Fruit fly (Drosophila melanogaster) whole organism, embryonic: Measurements from ENCODE around the gene Alh.

Source experiments
- Awh ChIP-seq: fragments of 200-800 bp; sonication (Bioruptor generic); IDR thresholded peaks from 2 replicates; pipeline ENCODE4, ENCODE4 v1.3.6; 2022; ENCODE audit warnings: missing biosample characterization, missing genetic modification characterization
- Blimp-1 ChIP-seq: fragments of 200-800 bp; sonication (Bioruptor generic); optimal IDR thresholded peaks from 3 replicates; lab custom pipeline; 2018; ENCODE audit warnings: missing biosample characterization, missing genetic modification characterization, mild to moderate bottlenecking, moderate library complexity, missing genetic modification reagents
- Bteb2 ChIP-seq: fragments of 200-800 bp; sonication (Bioruptor generic); optimal IDR thresholded peaks from 2 replicates; lab custom pipeline; 2016; ENCODE audit warnings: missing biosample characterization, missing genetic modification characterization
- CG10209 ChIP-seq: fragments of 200-800 bp; sonication (Bioruptor generic); optimal IDR thresholded peaks from 3 replicates; lab custom pipeline; 2017; ENCODE audit warnings: missing biosample characterization, mild to moderate bottlenecking, missing genetic modification characterization, missing genetic modification reagents
- CG10321 ChIP-seq: fragments of 200-800 bp; sonication (Bioruptor generic); IDR thresholded peaks from 2 replicates; pipeline ENCODE4 v1.3.6; 2022; ENCODE audit warnings: missing biosample characterization, missing genetic modification characterization
- CG10654 ChIP-seq: fragments of 200-800 bp; sonication (Bioruptor generic); optimal IDR thresholded peaks from 2 replicates; lab custom pipeline; 2016; ENCODE audit warnings: missing biosample characterization, missing genetic modification characterization
- CG15514 ChIP-seq: fragments of 200-800 bp; sonication (Bioruptor generic); optimal IDR thresholded peaks from 3 replicates; lab custom pipeline; 2017; ENCODE audit warnings: missing biosample characterization, missing genetic modification characterization, mild to moderate bottlenecking, moderate library complexity, missing genetic modification reagents
- CG18262 ChIP-seq: fragments of 200-800 bp; optimal IDR thresholded peaks from 3 replicates; lab custom pipeline; 2019; ENCODE audit warnings: missing biosample characterization, mild to moderate bottlenecking, missing genetic modification characterization, moderate library complexity
- CG18599 ChIP-seq: fragments of 200-800 bp; sonication (Bioruptor generic); optimal IDR thresholded peaks from 3 replicates; lab custom pipeline; 2017; ENCODE audit warnings: missing biosample characterization, missing genetic modification characterization, mild to moderate bottlenecking, moderate library complexity, missing genetic modification reagents
- CG18619 ChIP-seq: fragments of 200-800 bp; sonication (Bioruptor generic); optimal IDR thresholded peaks from 3 replicates; lab custom pipeline; 2017; ENCODE audit warnings: missing biosample characterization, mild to moderate bottlenecking, missing genetic modification characterization
- CG18764 ChIP-seq: fragments of 200-800 bp; sonication (Bioruptor generic); optimal IDR thresholded peaks from 3 replicates; lab custom pipeline; 2016; ENCODE audit warnings: missing biosample characterization, missing genetic modification characterization
- CG2116 ChIP-seq: fragments of 200-800 bp; sonication (Bioruptor generic); optimal IDR thresholded peaks from 3 replicates; lab custom pipeline; 2018; ENCODE audit warnings: missing biosample characterization, mild to moderate bottlenecking, missing genetic modification characterization
- CG32767 ChIP-seq: fragments of 200-800 bp; sonication (Bioruptor generic); IDR thresholded peaks from 2 replicates; pipeline ENCODE4 v1.3.6; 2022; ENCODE audit warnings: missing biosample characterization, missing genetic modification characterization
- CG5245 ChIP-seq: fragments of 200-800 bp; sonication (Bioruptor generic); optimal IDR thresholded peaks from 3 replicates; lab custom pipeline; 2016; ENCODE audit warnings: missing biosample characterization, missing genetic modification characterization
- CG7271 ChIP-seq: fragments of 200-800 bp; sonication (Bioruptor generic); optimal IDR thresholded peaks from 2 replicates; lab custom pipeline; 2018; ENCODE audit warnings: missing biosample characterization, mild to moderate bottlenecking, missing genetic modification characterization, moderate library complexity
- CG7357 ChIP-seq: fragments of 200-800 bp; sonication (Bioruptor generic); IDR thresholded peaks from 3 replicates; pipeline ENCODE4 v1.3.6; 2022; ENCODE audit warnings: missing biosample characterization, missing genetic modification characterization
- CG9876 ChIP-seq: fragments of 200-800 bp; sonication (Bioruptor generic); optimal IDR thresholded peaks from 2 replicates; lab custom pipeline; 2016; ENCODE audit warnings: missing biosample characterization, missing genetic modification characterization
- CG9932 ChIP-seq: fragments of 200-800 bp; sonication (Bioruptor generic); IDR thresholded peaks from 2 replicates; pipeline ENCODE4 v1.3.6; 2022; ENCODE audit warnings: missing biosample characterization, missing genetic modification characterization
- CTCF ChIP-seq: fragments of 200-800 bp; sonication (Bioruptor generic); optimal IDR thresholded peaks from 2 replicates; lab custom pipeline; 2017; ENCODE audit warnings: missing biosample characterization, mild to moderate bottlenecking, missing genetic modification characterization, moderate library complexity
- CoRest ChIP-seq: fragments of 200-800 bp; sonication (Bioruptor generic); optimal IDR thresholded peaks from 3 replicates; lab custom pipeline; 2018; ENCODE audit warnings: missing biosample characterization, mild to moderate bottlenecking, missing genetic modification characterization, moderate library complexity
- Dbx ChIP-seq: fragments of 200-800 bp; sonication (Bioruptor generic); IDR thresholded peaks from 3 replicates; pipeline ENCODE4 v1.3.6; 2022; ENCODE audit warnings: missing biosample characterization, missing genetic modification characterization
- Elba2 ChIP-seq: fragments of 200-800 bp; sonication (Bioruptor generic); optimal IDR thresholded peaks from 3 replicates; lab custom pipeline; 2016; ENCODE audit warnings: missing biosample characterization, missing genetic modification characterization
- HLH4C ChIP-seq: fragments of 200-800 bp; sonication (Bioruptor generic); IDR thresholded peaks from 3 replicates; pipeline ENCODE4 v1.3.6; 2022; ENCODE audit warnings: missing biosample characterization, missing genetic modification characterization; ENCODE audit not compliant: partially characterized antibody
- Hr3 ChIP-seq: fragments of 200-800 bp; sonication (Bioruptor generic); optimal IDR thresholded peaks from 3 replicates; lab custom pipeline; 2016; ENCODE audit warnings: missing biosample characterization, missing genetic modification characterization
- Hr78 ChIP-seq, 2 experiments: fragments of 200-800 bp in 1 of 2; fragments of >200 bp in 1 of 2; sonication (Bioruptor generic) in 1 of 2; optimal IDR thresholded peaks; 2 replicates each; lab custom pipeline; 2017 to 2019; ENCODE audit warnings: missing biosample characterization in 2 of 2, missing genetic modification characterization in 2 of 2, mild to moderate bottlenecking in 1 of 2, moderate library complexity in 1 of 2
- Med ChIP-seq: fragments of 200-800 bp; sonication (Bioruptor generic); peaks from one replicate; lab custom pipeline; 2016; ENCODE audit warnings: missing biosample characterization, missing genetic modification characterization, mild to moderate bottlenecking, inconsistent platforms, moderate library complexity
- Nf-YB ChIP-seq: fragments of 200-800 bp; sonication (Bioruptor generic); optimal IDR thresholded peaks from 3 replicates; lab custom pipeline; 2019; ENCODE audit warnings: missing biosample characterization, mild to moderate bottlenecking, missing genetic modification characterization, moderate library complexity
- Poxn ChIP-seq: fragments of 200-800 bp; sonication (Bioruptor generic); IDR thresholded peaks from 2 replicates; pipeline ENCODE4 v1.3.6; 2022; ENCODE audit warnings: missing biosample characterization, missing genetic modification characterization
- Tbp ChIP-seq: fragments of >200 bp; optimal IDR thresholded peaks from 2 replicates; lab custom pipeline; 2018; ENCODE audit warnings: missing biosample characterization, missing genetic modification characterization
- abd-A ChIP-seq: fragments of 200-800 bp; sonication (Bioruptor generic); optimal IDR thresholded peaks from 3 replicates; lab custom pipeline; 2019; ENCODE audit warnings: missing biosample characterization, mild to moderate bottlenecking, missing genetic modification characterization, moderate library complexity
- crol ChIP-seq: fragments of 200-800 bp; sonication (Bioruptor generic); IDR thresholded peaks from 2 replicates; pipeline ENCODE4 v1.3.6; 2022; ENCODE audit warnings: missing biosample characterization, missing genetic modification characterization
- exex ChIP-seq: fragments of 200-800 bp; sonication (Bioruptor generic); optimal IDR thresholded peaks from 4 replicates; lab custom pipeline; 2018; ENCODE audit warnings: missing biosample characterization, mild to moderate bottlenecking, missing genetic modification characterization, moderate library complexity
- fd64A ChIP-seq: fragments of 200-800 bp; sonication (Bioruptor generic); optimal IDR thresholded peaks from 3 replicates; lab custom pipeline; 2018; ENCODE audit warnings: missing biosample characterization, mild to moderate bottlenecking, missing genetic modification characterization
- ftz-f1 ChIP-seq: fragments of 200-800 bp; sonication (Bioruptor generic); optimal IDR thresholded peaks from 2 replicates; lab custom pipeline; 2016; ENCODE audit warnings: missing biosample characterization, missing genetic modification characterization
- gt ChIP-seq: fragments of 200-800 bp; sonication (Bioruptor generic); IDR thresholded peaks from 2 replicates; pipeline ENCODE4 v1.3.6; 2022; ENCODE audit warnings: missing biosample characterization, missing genetic modification characterization
- kni ChIP-seq: fragments of 200-800 bp; sonication (Bioruptor generic); optimal IDR thresholded peaks from 3 replicates; lab custom pipeline; 2017; ENCODE audit warnings: mild to moderate bottlenecking, missing biosample characterization, missing genetic modification reagents, missing genetic modification characterization
- nerfin-1 ChIP-seq: fragments of 200-800 bp; sonication (Bioruptor generic); optimal IDR thresholded peaks from 3 replicates; lab custom pipeline; 2019; ENCODE audit warnings: missing biosample characterization, mild to moderate bottlenecking, missing genetic modification characterization, moderate library complexity
- oc ChIP-seq: fragments of 200-800 bp; sonication (Bioruptor generic); optimal IDR thresholded peaks from 2 replicates; lab custom pipeline; 2018; ENCODE audit warnings: missing biosample characterization, mild to moderate bottlenecking, missing genetic modification characterization, moderate library complexity
- onecut ChIP-seq: fragments of 200-800 bp; sonication (Bioruptor generic); IDR thresholded peaks from 2 replicates; pipeline ENCODE4 v1.3.6; 2022; ENCODE audit warnings: missing biosample characterization, missing genetic modification characterization
- pan ChIP-seq, 4 experiments: fragments of >200 bp in 3 of 4; fragments of 200-800 bp in 1 of 4; sonication (Bioruptor generic) in 1 of 4; optimal IDR thresholded peaks in 3 of 4; IDR thresholded peaks in 1 of 4; 2 replicates each; pipeline versions ENCODE4 v1.3.6 to Lab custom; 2017 to 2022; ENCODE audit warnings: missing biosample characterization in 2 of 4, missing genetic modification characterization in 2 of 4, mixed read lengths in 1 of 4
- run ChIP-seq: fragments of 200-800 bp; sonication (Bioruptor generic); optimal IDR thresholded peaks from 3 replicates; lab custom pipeline; 2018; ENCODE audit warnings: missing biosample characterization, mild to moderate bottlenecking, missing genetic modification characterization
- sens ChIP-seq: fragments of 200-800 bp; sonication (Bioruptor generic); peaks from one replicate; lab custom pipeline; 2016; ENCODE audit warnings: missing biosample characterization, missing genetic modification characterization
- seq ChIP-seq: fragments of 200-800 bp; sonication (Bioruptor generic); IDR thresholded peaks from 2 replicates; pipeline ENCODE4 v1.3.6; 2022; ENCODE audit warnings: missing biosample characterization, missing genetic modification characterization
- sob ChIP-seq: fragments of 200-800 bp; sonication (Bioruptor generic); IDR thresholded peaks from 2 replicates; pipeline ENCODE4 v1.3.6; 2022; ENCODE audit warnings: missing biosample characterization, missing genetic modification characterization
- sqz ChIP-seq: fragments of 200-800 bp; sonication (Bioruptor generic); optimal IDR thresholded peaks from 3 replicates; lab custom pipeline; 2018; ENCODE audit warnings: missing biosample characterization, mild to moderate bottlenecking, missing genetic modification characterization
- ttk ChIP-seq: fragments of 200-800 bp; sonication (Bioruptor generic); IDR thresholded peaks from 2 replicates; pipeline ENCODE4 v2.1.2; 2022; ENCODE audit warnings: missing biosample characterization, missing genetic modification characterization
- vvl ChIP-seq: fragments of 200-800 bp; sonication (Bioruptor generic); IDR thresholded peaks from 2 replicates; pipeline ENCODE4 v1.3.6; 2022; ENCODE audit warnings: missing biosample characterization, missing genetic modification characterization

Gene Alh

DNA sequence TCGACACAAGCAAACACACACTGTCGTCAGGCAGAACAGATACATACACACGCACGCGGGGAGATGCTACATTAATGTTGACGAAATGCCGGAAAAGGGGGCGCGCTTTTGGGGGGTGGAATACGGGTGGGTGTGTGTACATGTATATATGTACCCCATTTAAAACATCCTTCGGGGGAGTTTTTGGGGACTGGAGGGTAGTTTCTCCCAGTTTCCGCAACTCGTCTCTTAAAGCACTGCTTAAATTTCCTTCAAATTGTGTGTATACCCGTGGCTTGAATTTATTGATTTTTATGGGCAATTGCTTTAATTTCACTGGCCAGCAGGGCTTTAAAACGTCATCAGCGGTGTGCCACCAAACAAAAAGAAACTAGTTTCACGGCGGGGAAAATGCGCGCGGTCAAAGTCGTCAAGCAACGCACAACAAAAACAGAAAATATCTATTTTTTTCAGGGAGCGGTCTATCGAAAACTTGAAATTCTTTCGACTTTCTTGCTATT is 862 bp downstream of the Alh start:
- TF ChIP-seq Bteb2, result no peak
- no peak for TF ChIP-seq Poxn (GFP tag; lab: Robert Waterston, UW)
- TF ChIP-seq Nf-YB, result no peak
- no peak for TF ChIP-seq CG7271 (tag; lab: Kevin White, UChicago)
- no peak for TF ChIP-seq oc
- TF ChIP-seq seq (GFP tag; lab: Robert Waterston, UW), result 0 out of 2 replicates have a peak, but pooled peaks have one; percentile 12
- peak; percentile 36; the same call in 1 of the 2 replicates for TF ChIP-seq ttk (GFP tag; lab: Robert Waterston, UW)
- no peak for TF ChIP-seq sens (GFP tag; lab: Kevin White, UChicago)
- TF ChIP-seq exex, result no peak
- peak; percentile 51 for TF ChIP-seq Med (GFP tag; lab: Kevin White, UChicago)
- TF ChIP-seq crol (GFP tag; lab: Robert Waterston, UW), result peak; percentile 63
- TF ChIP-seq HLH4C (GFP tag; lab: Robert Waterston, UW), result peak; percentile 10; the same call in 1 of the 3 replicates
- peak; percentile 74; the same call in 1 of the 2 replicates for TF ChIP-seq CG32767 (GFP tag; lab: Robert Waterston, UW)
- TF ChIP-seq kni, result peak; percentile 85
- TF ChIP-seq abd-A (tag; lab: Kevin White, UChicago), result peak; percentile 4
- TF ChIP-seq CG5245 (GFP tag; lab: Kevin White, UChicago), result no peak
- TF ChIP-seq onecut, result peak; percentile 97
- TF ChIP-seq Tbp, result no peak

- TF ChIP-seq run (no peak), Awh (peak; percentile 22; the same call in 1 of the 2 replicates), Poxn (GFP tag; lab: Robert Waterston, UW) (no peak), CG2116 (peak; percentile 26), CoRest (no peak), kni (peak; percentile 92), ftz-f1 (GFP tag; lab: Kevin White, UChicago) (peak; percentile 97), CG9932 (GFP tag; lab: Robert Waterston, UW) (no peak), CG10321 (peak; percentile 80), CTCF (GFP tag; lab: Kevin White, UChicago) (no peak), Blimp-1 (GFP tag; lab: Kevin White, UChicago) (peak; percentile 64), CG18764 (GFP tag; lab: Kevin White, UChicago) (peak; percentile 12), CG18599 (GFP tag; lab: Kevin White, UChicago) (peak; percentile 19), CG10654 (GFP tag; lab: Kevin White, UChicago) (no peak), sqz (GFP tag; lab: Kevin White, UChicago) (no peak), Hr78 (GFP tag; optimal IDR thresholded peaks at IDR 0.05; lab: Kevin White, UChicago) (peak in 1 of 2 experiments; percentile 8), sob (GFP tag; lab: Robert Waterston, UW) (no peak), Dbx (no peak), Elba2 (peak; percentile 69), CG9876 (GFP tag; lab: Kevin White, UChicago) (no peak), Hr3 (GFP tag; lab: Kevin White, UChicago) (peak; percentile 52), nerfin-1 (peak; percentile 70), vvl (GFP tag; lab: Robert Waterston, UW) (peak; percentile 38; the same call in 1 of the 2 replicates), CG18262 (tag; lab: Kevin White, UChicago) (no peak), CG10209 (GFP tag; lab: Kevin White, UChicago) (peak; percentile 26), gt (GFP tag; lab: Robert Waterston, UW) (no peak), fd64A (no peak), CG7357 (GFP tag; lab: Robert Waterston, UW) (no peak), Nf-YB (peak; percentile 21), CG18619 (GFP tag; lab: Kevin White, UChicago) (no peak), pan (optimal IDR thresholded peaks at IDR 0.05; lab: Kevin White, UChicago) (no peak), pan (GFP tag; optimal IDR thresholded peaks at IDR 0.05 in 1 of 2, IDR thresholded peaks at IDR 0.05 in 1 of 2) (peak in 1 of 2 experiments; percentile 42), CG15514 (no peak)
These were observed 1.6 kb downstream of the Alh start for dm6 chr3R:7122172-7123072.
